Worm (Caenorhabditis elegans): ENCODE data around the gene eea-1.

Gene eea-1

ce11 chrV:13442819-13443218 lies 54.4 kb downstream of the eea-1 start:
- no peak for TF ChIP-seq W03F9.2 (tag; optimal IDR thresholded peaks at IDR 0.05)
- no peak for TF ChIP-seq him-1 (tag; optimal IDR thresholded peaks at IDR 0.05)
- TF ChIP-seq dao-5 (tag; optimal IDR thresholded peaks at IDR 0.05), result no peak

ce11 chrV:13441661-13442060 lies 55.5 kb downstream of the eea-1 start, which contains the start of gene col-162:
TSS of gene col-162 (plus strand) at chrV:13441961.
- TF ChIP-seq dao-5 (tag; optimal IDR thresholded peaks at IDR 0.05) (no peak), W03F9.2 (tag; optimal IDR thresholded peaks at IDR 0.05) (no peak), him-1 (tag; optimal IDR thresholded peaks at IDR 0.05) (no peak)

All from whole organism, L4/young adult.